Worm (Caenorhabditis elegans): Measurements from ENCODE around the gene nhr-227.

DNA sequence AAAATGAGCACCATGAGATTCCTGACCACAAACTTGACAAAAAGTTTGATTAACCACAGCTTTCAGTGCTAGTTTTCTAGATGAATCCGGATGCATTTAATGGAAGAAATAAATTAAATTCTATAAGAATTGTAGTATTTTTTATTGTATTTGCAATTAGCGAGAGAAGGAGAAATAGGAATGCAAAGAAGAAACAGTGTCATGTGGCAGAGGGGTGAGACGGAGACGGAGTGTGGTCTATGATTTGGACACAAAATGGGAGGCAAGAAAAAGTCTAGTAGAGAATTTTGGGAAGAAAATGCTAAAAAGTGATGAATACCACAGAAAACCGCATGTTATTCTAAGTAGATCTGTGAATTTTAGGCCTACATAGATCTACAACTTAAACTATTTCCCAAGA, 7.2 kb upstream of the nhr-227 start, which contains the start of gene nhr-59:
- TF ChIP-seq zag-1 (tag; optimal IDR thresholded peaks at IDR 0.05), result no peak
- TF ChIP-seq nhr-28 (tag; optimal IDR thresholded peaks at IDR 0.05), result no peak
- TF ChIP-seq lin-15B (tag; optimal IDR thresholded peaks at IDR 0.05), result no peak
- TF ChIP-seq snpc-4 (tag; optimal IDR thresholded peaks at IDR 0.05), result no peak
- no peak for TF ChIP-seq nhr-77 (tag; optimal IDR thresholded peaks at IDR 0.05)
- TF ChIP-seq aly-2 (tag; optimal IDR thresholded peaks at IDR 0.05), result no peak
- no peak for TF ChIP-seq nhr-237 (tag; optimal IDR thresholded peaks at IDR 0.05)
- no peak for TF ChIP-seq elt-3 (tag; optimal IDR thresholded peaks at IDR 0.05)
- TF ChIP-seq R02D3.7 (tag; optimal IDR thresholded peaks at IDR 0.05), result no peak
- no peak for TF ChIP-seq ama-1 (optimal IDR thresholded peaks at IDR 0.05)
- no peak for TF ChIP-seq ceh-9 (tag; optimal IDR thresholded peaks at IDR 0.05)
- no peak for TF ChIP-seq egl-27 (tag; optimal IDR thresholded peaks at IDR 0.05)

All from whole organism, L3 larva.